Worm (Caenorhabditis elegans) whole organism, young adult: Measurements from ENCODE around the gene F58B3.4.

Experiments
- B0019.2 ChIP-seq: fragments of 200-800 bp; sonication (Bioruptor generic); conservative IDR thresholded peaks from 2 replicates; pipeline ENCODE4 v1.3.6; 2022; ENCODE audit warnings: missing genetic modification reagents, missing genetic modification characterization, missing compliant biosample characterization
- B0261.1 ChIP-seq: sonication (generic microtip); optimal IDR thresholded peaks from 2 replicates; lab custom pipeline; 2016; ENCODE audit warnings: mild to moderate bottlenecking, missing genetic modification characterization, moderate library complexity, missing compliant biosample characterization
- F22D6.2 ChIP-seq: sonication (generic microtip); optimal IDR thresholded peaks from 2 replicates; lab custom pipeline; 2016; ENCODE audit warnings: mild to moderate bottlenecking, missing genetic modification characterization, missing compliant biosample characterization
- F52B5.7 ChIP-seq: sonication (generic microtip); optimal IDR thresholded peaks from 2 replicates; lab custom pipeline; 2016; ENCODE audit warnings: mild to moderate bottlenecking, missing genetic modification characterization, missing compliant biosample characterization
- K11D2.4 ChIP-seq: fragments of 200-800 bp; sonication (Bioruptor generic); IDR thresholded peaks from 2 replicates; pipeline ENCODE4 v1.3.6; 2022; ENCODE audit warnings: missing genetic modification reagents, missing genetic modification characterization, missing compliant biosample characterization
- T26A5.8 ChIP-seq: sonication (generic microtip); optimal IDR thresholded peaks from 2 replicates; lab custom pipeline; 2016; ENCODE audit warnings: missing genetic modification characterization, missing compliant biosample characterization
- Y53F4B.3 ChIP-seq: fragments of 200-800 bp; sonication (Bioruptor generic); IDR thresholded peaks from 2 replicates; pipeline ENCODE4 v1.3.6; 2022; ENCODE audit warnings: missing genetic modification reagents, missing genetic modification characterization, missing compliant biosample characterization
- Y56A3A.18 ChIP-seq: fragments of 200-800 bp; sonication (Bioruptor generic); IDR thresholded peaks from 2 replicates; pipeline ENCODE4 v1.3.6; 2022; ENCODE audit warnings: missing genetic modification reagents, missing genetic modification characterization, missing compliant biosample characterization
- Y67H2A.10 ChIP-seq: fragments of 200-800 bp; sonication (Bioruptor generic); conservative IDR thresholded peaks from 2 replicates; pipeline ENCODE4 v1.3.6; 2022; ENCODE audit warnings: missing genetic modification reagents, missing genetic modification characterization, missing compliant biosample characterization
- attf-6 ChIP-seq: fragments of 200-800 bp; sonication (Bioruptor generic); IDR thresholded peaks from 2 replicates; pipeline ENCODE4 v1.3.6; 2022; ENCODE audit warnings: missing genetic modification reagents, missing genetic modification characterization, missing compliant biosample characterization
- ccch-3 ChIP-seq: fragments of 200-800 bp; sonication (Bioruptor generic); optimal IDR thresholded peaks from 2 replicates; lab custom pipeline; 2018; ENCODE audit warnings: mild to moderate bottlenecking, missing genetic modification characterization, missing compliant biosample characterization
- egl-18 ChIP-seq: fragments of 200-800 bp; sonication (Bioruptor generic); IDR thresholded peaks from 2 replicates; pipeline ENCODE4 v1.3.6; 2022; ENCODE audit warnings: missing genetic modification reagents, missing genetic modification characterization, missing compliant biosample characterization
- fkh-3 ChIP-seq: sonication (generic microtip); optimal IDR thresholded peaks from 2 replicates; lab custom pipeline; 2016; ENCODE audit warnings: mild to moderate bottlenecking, missing genetic modification characterization, missing compliant biosample characterization
- hlh-12 ChIP-seq: sonication (generic microtip); optimal IDR thresholded peaks from 2 replicates; lab custom pipeline; 2016; ENCODE audit warnings: missing genetic modification characterization, missing compliant biosample characterization
- hrde-1 ChIP-seq: sonication (generic microtip); optimal IDR thresholded peaks from 2 replicates; lab custom pipeline; 2016; ENCODE audit warnings: missing genetic modification characterization, mild to moderate bottlenecking, missing compliant biosample characterization, moderate library complexity, missing genotype, missing genetic modification reagents, borderline replicate concordance
- hsf-1 ChIP-seq: fragments of 200-800 bp; sonication (Bioruptor generic); IDR thresholded peaks from 2 replicates; pipeline ENCODE4 v1.3.6; 2022; ENCODE audit warnings: missing genetic modification reagents, missing genetic modification characterization, missing compliant biosample characterization
- let-526 ChIP-seq: fragments of 200-800 bp; sonication (Bioruptor generic); IDR thresholded peaks from 2 replicates; pipeline ENCODE4 v1.3.6; 2022; ENCODE audit warnings: missing genetic modification reagents, missing genetic modification characterization, missing compliant biosample characterization
- lin-35 ChIP-seq, 3 experiments: fragments of 150-350 bp in 2 of 3; sonication (generic microtip) in 1 of 3; optimal IDR thresholded peaks; 2 replicates each; lab custom pipeline; 2014 to 2018; ENCODE audit warnings: missing biosample characterization in 3 of 3, missing genetic modification characterization in 3 of 3, missing genetic modification reagents in 3 of 3
- lin-40 ChIP-seq: sonication (generic microtip); optimal IDR thresholded peaks from 2 replicates; lab custom pipeline; 2016; ENCODE audit warnings: missing genetic modification characterization, mild to moderate bottlenecking, missing compliant biosample characterization, missing genotype, missing genetic modification reagents
- lsl-1 ChIP-seq: fragments of 200-800 bp; sonication (Bioruptor generic); optimal IDR thresholded peaks from 2 replicates; lab custom pipeline; 2018; ENCODE audit warnings: mild to moderate bottlenecking, missing genetic modification characterization, moderate library complexity, missing compliant biosample characterization
- madf-3 ChIP-seq: fragments of 200-800 bp; sonication (Bioruptor generic); IDR thresholded peaks from 2 replicates; pipeline ENCODE4 v1.3.6; 2022; ENCODE audit warnings: missing genetic modification reagents, missing genetic modification characterization, missing compliant biosample characterization
- nfyb-1 ChIP-seq: fragments of 200-800 bp; sonication (Bioruptor generic); IDR thresholded peaks from 2 replicates; pipeline ENCODE4 v1.3.6; 2022; ENCODE audit warnings: missing genetic modification reagents, missing genetic modification characterization, missing compliant biosample characterization
- nhr-120 ChIP-seq: fragments of 200-800 bp; sonication (Bioruptor generic); IDR thresholded peaks from 2 replicates; pipeline ENCODE4 v1.3.6; 2022; ENCODE audit warnings: missing genetic modification characterization, missing compliant biosample characterization
- pha-4 ChIP-seq: fragments of 150-350 bp; sonication (generic microtip); optimal IDR thresholded peaks from 2 replicates; lab custom pipeline; 2014; ENCODE audit warnings: missing biosample characterization, missing genetic modification reagents, missing genetic modification characterization
- repo-1 ChIP-seq: sonication (generic microtip); optimal IDR thresholded peaks from 2 replicates; lab custom pipeline; 2017; ENCODE audit warnings: mild to moderate bottlenecking, missing genetic modification characterization, missing compliant biosample characterization
- sdz-38 ChIP-seq: sonication (generic microtip); optimal IDR thresholded peaks from 2 replicates; lab custom pipeline; 2016; ENCODE audit warnings: missing genotype, missing genetic modification characterization, missing compliant biosample characterization
- snpc-1.1 ChIP-seq: sonication (generic microtip); optimal IDR thresholded peaks from 2 replicates; lab custom pipeline; 2017; ENCODE audit warnings: missing genetic modification characterization, mild to moderate bottlenecking, missing compliant biosample characterization, antibody characterized with exemption, moderate library complexity, missing genotype, missing genetic modification reagents; ENCODE audit not compliant: insufficient read depth
- sptf-2 ChIP-seq: fragments of 200-800 bp; sonication (Bioruptor generic); optimal IDR thresholded peaks from 2 replicates; lab custom pipeline; 2018; ENCODE audit warnings: mild to moderate bottlenecking, missing genetic modification characterization, missing compliant biosample characterization
- tbp1 ChIP-seq: fragments of 200-800 bp; sonication (Bioruptor generic); optimal IDR thresholded peaks from 2 replicates; lab custom pipeline; 2018; ENCODE audit warnings: mild to moderate bottlenecking, missing genetic modification characterization, missing compliant biosample characterization
- tbx-9 ChIP-seq: sonication (generic microtip); optimal IDR thresholded peaks from 2 replicates; lab custom pipeline; 2016; ENCODE audit warnings: borderline replicate concordance, missing genetic modification characterization, inconsistent platforms, missing compliant biosample characterization
- unc-62 ChIP-seq: fragments of 150-350 bp; optimal IDR thresholded peaks from 2 replicates; lab custom pipeline; 2014; ENCODE audit warnings: missing biosample characterization, missing genetic modification reagents, missing genetic modification characterization
- zfh-2 ChIP-seq: fragments of 200-800 bp; sonication (Bioruptor generic); conservative IDR thresholded peaks from 2 replicates; pipeline ENCODE4 v1.3.6; 2022; ENCODE audit warnings: missing genetic modification reagents, missing genetic modification characterization, missing compliant biosample characterization
- ztf-22 ChIP-seq: fragments of 200-800 bp; sonication (Bioruptor generic); optimal IDR thresholded peaks from 2 replicates; lab custom pipeline; 2018; ENCODE audit warnings: mild to moderate bottlenecking, missing genetic modification characterization, moderate library complexity, missing compliant biosample characterization
- ztf-6 ChIP-seq: fragments of 200-800 bp; sonication (Bioruptor generic); IDR thresholded peaks from 2 replicates; pipeline ENCODE4 v1.3.6; 2022; ENCODE audit warnings: missing genetic modification reagents, missing genetic modification characterization, missing compliant biosample characterization

F58B3.4 gene

DNA sequence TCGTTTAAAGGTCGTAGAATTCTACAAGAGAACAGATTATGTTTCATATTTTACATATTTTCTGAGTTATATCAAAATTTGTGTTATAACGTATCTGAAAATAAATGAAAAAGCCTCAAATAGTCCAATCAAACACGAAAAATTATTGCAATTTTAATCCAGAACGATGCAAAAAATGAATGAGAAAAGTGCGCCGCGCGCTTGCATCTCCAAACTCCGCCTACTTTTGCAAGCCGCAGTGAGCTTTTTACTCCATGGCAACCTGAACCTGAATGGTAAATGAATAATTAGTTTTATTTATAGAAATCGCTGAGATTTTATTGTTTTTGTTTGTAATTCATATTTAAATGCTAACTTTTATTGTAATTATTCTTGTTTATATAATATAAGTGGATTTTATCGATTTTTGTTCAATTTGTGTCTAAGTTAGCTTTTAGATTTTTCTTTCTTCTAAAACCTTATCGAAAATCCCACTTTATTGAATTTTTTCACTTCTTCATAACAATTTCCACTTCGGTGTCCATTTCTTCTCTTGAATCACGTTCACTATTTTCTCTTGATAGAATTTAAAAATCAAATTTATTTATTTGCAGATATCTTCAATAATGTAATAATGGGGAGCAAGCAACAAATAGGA, 24.6 kb upstream of the F58B3.4 start, which contains the start of gene ZK809.5 (continued):
- TF ChIP-seq madf-3 (GFP tag; lab: Robert Waterston, UW) (no peak), lsl-1 (GFP tag; lab: Kevin White, UChicago) (no peak), B0261.1 (tag; lab: Kevin White, UChicago) (no peak)

- TF ChIP-seq attf-6 (GFP tag; lab: Robert Waterston, UW) (no peak), B0019.2 (GFP tag; lab: Robert Waterston, UW) (no peak), tbp1 (GFP tag; lab: Kevin White, UChicago) (no peak)
- TF ChIP-seq, all 124 proteins: peak for 0
Observed at ce11 chrIV:11655370-11655769, 23.7 kb upstream of the F58B3.4 start, which contains the start of gene ent-1. ent-1 (minus strand) TSS chrIV:11655470.

DNA sequence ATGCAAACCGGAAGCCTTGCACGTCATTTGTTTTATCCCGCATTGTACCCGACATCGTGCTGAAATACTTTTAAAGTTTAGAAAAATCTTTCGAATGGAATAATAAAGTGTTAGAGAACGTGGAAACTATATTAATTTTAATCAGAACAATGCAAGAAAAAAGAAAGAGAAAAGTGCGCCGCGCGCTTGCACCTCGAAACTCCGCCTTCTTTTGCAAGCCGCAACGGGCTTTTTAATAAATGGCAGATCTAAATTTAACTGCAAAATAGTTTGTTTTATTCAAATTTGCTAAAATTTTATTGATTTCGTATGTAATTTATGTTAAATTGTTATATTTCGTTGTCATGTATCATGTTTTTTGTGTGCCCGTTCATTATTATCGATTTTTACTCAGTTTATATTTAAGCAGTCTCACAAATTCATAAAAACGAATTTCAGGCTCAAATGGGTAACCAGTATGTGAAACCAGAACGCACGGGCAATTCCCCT, 20.4 kb upstream of the F58B3.4 start, which contains the start of the genes acl-3 and ndub-6:
Gene acl-3 (minus strand): TSS at position 59 of the 489 bp plus-strand sequence.
Gene ndub-6 (plus strand): TSS at position 439 of the 489 bp plus-strand sequence.
- TF ChIP-seq F22D6.2 (tag; lab: Kevin White, UChicago) (no peak), hsf-1 (GFP tag; lab: Robert Waterston, UW) (no peak), nhr-120 (GFP tag; lab: Robert Waterston, UW) (no peak), zfh-2 (GFP tag; lab: Robert Waterston, UW) (no peak), sptf-2 (GFP tag; lab: Kevin White, UChicago) (no peak), Y56A3A.18 (GFP tag; lab: Robert Waterston, UW) (no peak), ztf-6 (GFP tag; lab: Robert Waterston, UW) (no peak)
- TF ChIP-seq, all 124 proteins: peak for 0

DNA sequence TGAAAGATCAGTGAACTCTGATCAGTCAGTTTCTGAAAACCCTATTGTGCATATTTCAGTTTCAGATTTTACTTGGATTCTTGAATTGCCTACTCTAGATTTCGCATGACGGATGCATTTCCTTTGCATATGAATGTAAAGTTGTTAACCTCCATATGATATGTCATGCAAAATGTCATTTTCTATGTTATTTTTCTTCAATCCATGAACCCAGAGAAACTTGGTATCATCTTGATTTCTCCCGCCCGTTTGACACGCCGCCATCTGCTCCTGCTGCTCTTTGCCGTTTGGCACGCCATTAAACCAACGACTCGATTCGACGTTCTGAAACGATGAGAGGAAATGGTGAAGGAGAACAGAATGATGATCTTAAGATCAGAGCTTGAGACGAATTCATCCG, 18.7 kb upstream of the F58B3.4 start:
- no peak for TF ChIP-seq hrde-1
- TF ChIP-seq F52B5.7 (tag; lab: Kevin White, UChicago) = no peak
- TF ChIP-seq tbx-9 = no peak
- no peak for TF ChIP-seq hlh-12 (tag; lab: Kevin White, UChicago)
- TF ChIP-seq ztf-22 = no peak
- 0 out of 2 replicates have a peak, but pooled peaks have one; percentile 15 for TF ChIP-seq nfyb-1 (GFP tag; lab: Robert Waterston, UW)

DNA sequence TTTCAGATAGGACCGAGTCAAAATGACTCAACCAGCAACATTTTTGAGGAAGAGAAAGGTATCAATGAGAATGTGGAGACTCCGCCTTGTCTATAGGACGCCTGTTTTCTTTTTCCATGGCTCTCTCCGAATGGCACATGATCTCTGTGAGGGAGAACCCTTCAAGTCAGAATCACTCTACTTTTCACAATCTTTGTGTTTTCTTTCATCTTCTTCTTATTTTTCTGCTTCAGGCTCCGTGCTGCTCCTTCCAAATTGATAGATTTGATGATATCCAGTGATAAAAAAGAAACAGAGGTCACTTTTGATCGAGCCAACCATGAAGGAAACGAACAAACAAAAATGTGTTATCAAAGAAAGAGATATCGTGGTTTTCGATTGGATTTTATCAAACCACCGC, 17.4 kb upstream of the F58B3.4 start, which contains the start of gene ZK809.8:
Gene ZK809.8 (minus strand): TSS at position 34 of the 400 bp plus-strand sequence.
- no peak for TF ChIP-seq K11D2.4 (GFP tag; lab: Robert Waterston, UW)
- no peak for TF ChIP-seq unc-62 (GFP tag; lab: Kevin White, UChicago)
- TF ChIP-seq tbx-9 = no peak
- TF ChIP-seq Y67H2A.10 (GFP tag; lab: Robert Waterston, UW) = no peak
- no peak for TF ChIP-seq lin-35 (GFP tag; optimal IDR thresholded peaks at IDR 0.05; lab: Kevin White, UChicago)
- no peak for TF ChIP-seq hlh-12 (tag; lab: Kevin White, UChicago)
- TF ChIP-seq T26A5.8 (tag; lab: Kevin White, UChicago) = no peak
- TF ChIP-seq sdz-38 (tag; lab: Kevin White, UChicago) = no peak
- TF ChIP-seq F22D6.2 (tag; lab: Kevin White, UChicago) = no peak
- TF ChIP-seq egl-18 (GFP tag; lab: Robert Waterston, UW) = no peak
- no peak for TF ChIP-seq Y53F4B.3 (GFP tag; lab: Robert Waterston, UW)
- no peak for TF ChIP-seq lin-40 (tag; lab: Kevin White, UChicago)
- no peak for TF ChIP-seq repo-1 (tag; lab: Kevin White, UChicago)
- TF ChIP-seq fkh-3 (tag; lab: Kevin White, UChicago) = no peak
- no peak for TF ChIP-seq ccch-3 (GFP tag; lab: Kevin White, UChicago)
- no peak for TF ChIP-seq let-526 (GFP tag; lab: Robert Waterston, UW)
- no peak for TF ChIP-seq pha-4 (tag; lab: Kevin White, UChicago)
- no peak for TF ChIP-seq snpc-1.1 (tag; lab: Kevin White, UChicago)
